Worm (Caenorhabditis elegans) whole organism, L4/young adult: ENCODE results near the gene C17B7.12.

ENCODE experiments used
- W03F9.2 ChIP-seq: fragments of 150-350 bp; optimal IDR thresholded peaks from 2 replicates; lab custom pipeline; 2014; ENCODE audit warnings: missing biosample characterization, missing genetic modification characterization
- him-1 ChIP-seq: sonication (generic microtip); optimal IDR thresholded peaks from 2 replicates; lab custom pipeline; 2016; ENCODE audit warnings: missing genotype, missing genetic modification reagents, missing genetic modification characterization, missing compliant biosample characterization

ce11 chrV:3388299-3388698, 35.3 kb downstream of the C17B7.12 start:
- TF ChIP-seq W03F9.2 (tag; lab: Kevin White, UChicago) = no peak
- no peak for TF ChIP-seq him-1
